Worm (Caenorhabditis elegans) whole organism, L1 larva: ENCODE data around the gene C50C3.19.

ENCODE experiments used
- aha-1 ChIP-seq: fragments of 150-350 bp; optimal IDR thresholded peaks from 2 replicates; lab custom pipeline; 2014; ENCODE audit warnings: missing biosample characterization, missing genetic modification characterization
- alr-1 ChIP-seq: fragments of 200-800 bp; sonication (Bioruptor generic); optimal IDR thresholded peaks from 2 replicates; lab custom pipeline; 2018; ENCODE audit warnings: borderline replicate concordance, mild to moderate bottlenecking, missing genetic modification characterization, missing compliant biosample characterization
- aly-2 ChIP-seq: fragments of 150-350 bp; optimal IDR thresholded peaks from 2 replicates; lab custom pipeline; 2014; ENCODE audit warnings: missing biosample characterization, missing genetic modification characterization
- ama-1 ChIP-seq: fragments of 150-350 bp; optimal IDR thresholded peaks from 2 replicates; lab custom pipeline; 2014
- efl-1 ChIP-seq, 4 experiments: fragments of 150-350 bp; optimal IDR thresholded peaks in 3 of 4; peaks in 1 of 4; 1 replicate in 1 of 4; 2 replicates in 3 of 4; lab custom pipeline; 2014; ENCODE audit warnings: missing biosample characterization in 2 of 4, missing genetic modification characterization in 2 of 4, missing genetic modification reagents in 2 of 4
- efl-3 ChIP-seq: fragments of 200-800 bp; sonication (Bioruptor generic); optimal IDR thresholded peaks from 2 replicates; lab custom pipeline; 2018; ENCODE audit warnings: mild to moderate bottlenecking, missing genetic modification characterization, missing compliant biosample characterization
- egl-27 ChIP-seq, 2 experiments: fragments of 150-350 bp in 1 of 2; sonication (generic microtip); optimal IDR thresholded peaks; 3 replicates each; lab custom pipeline; 2017 to 2018; ENCODE audit warnings: missing biosample characterization in 2 of 2, missing genetic modification characterization in 2 of 2, missing genetic modification reagents in 2 of 2
- elt-3 ChIP-seq, 6 experiments: fragments of 150-350 bp in 1 of 6; sonication (generic microtip); optimal IDR thresholded peaks; 2 replicates each; lab custom pipeline; 2017 to 2018; ENCODE audit warnings: missing biosample characterization in 6 of 6, missing genetic modification characterization in 6 of 6, inconsistent platforms in 1 of 6
- fkh-10 ChIP-seq: sonication (generic microtip); optimal IDR thresholded peaks from 2 replicates; lab custom pipeline; 2017; ENCODE audit warnings: missing biosample characterization, missing genetic modification reagents, missing genetic modification characterization
- fkh-4 ChIP-seq: sonication (generic microtip); optimal IDR thresholded peaks from 2 replicates; lab custom pipeline; 2016; ENCODE audit warnings: missing compliant biosample characterization, missing genetic modification characterization, borderline replicate concordance
- hlh-17 ChIP-seq: fragments of 200-800 bp; sonication (Bioruptor generic); optimal IDR thresholded peaks from 2 replicates; lab custom pipeline; 2018; ENCODE audit warnings: missing genetic modification characterization, mild to moderate bottlenecking, missing compliant biosample characterization, moderate library complexity, borderline replicate concordance
- hpl-2 ChIP-seq: fragments of 150-350 bp; optimal IDR thresholded peaks from 2 replicates; lab custom pipeline; 2014; ENCODE audit warnings: missing biosample characterization, missing genetic modification reagents, missing genetic modification characterization
- isw-1 ChIP-seq: fragments of 200-800 bp; sonication (Bioruptor generic); IDR thresholded peaks from 2 replicates; pipeline ENCODE4 v1.3.6; 2022; ENCODE audit warnings: missing genetic modification characterization, missing compliant biosample characterization
- lin-13 ChIP-seq: fragments of 150-350 bp; optimal IDR thresholded peaks from 2 replicates; lab custom pipeline; 2014; ENCODE audit warnings: missing biosample characterization, missing genetic modification reagents, missing genetic modification characterization
- lin-14 ChIP-seq: fragments of 200-800 bp; sonication (Bioruptor generic); optimal IDR thresholded peaks from 2 replicates; lab custom pipeline; 2018; ENCODE audit warnings: mild to moderate bottlenecking, missing genetic modification characterization, moderate library complexity, missing compliant biosample characterization
- lin-39 ChIP-seq: fragments of 150-350 bp; optimal IDR thresholded peaks from 2 replicates; lab custom pipeline; 2014; ENCODE audit warnings: missing biosample characterization, missing genetic modification reagents, missing genetic modification characterization
- lsy-2 ChIP-seq, 2 experiments: fragments of 150-350 bp; optimal IDR thresholded peaks; 2 replicates each; lab custom pipeline; 2014; ENCODE audit warnings: missing biosample characterization in 2 of 2, missing genetic modification characterization in 2 of 2
- mab-9 ChIP-seq: fragments of 200-800 bp; sonication (Bioruptor generic); IDR thresholded peaks from 2 replicates; pipeline ENCODE4 v1.3.6; 2022; ENCODE audit warnings: missing genetic modification reagents, missing genetic modification characterization, missing compliant biosample characterization
- mdl-1 ChIP-seq, 2 experiments: fragments of 150-350 bp; optimal IDR thresholded peaks; 2 replicates each; lab custom pipeline; 2014 to 2017; ENCODE audit warnings: missing biosample characterization in 2 of 2, missing genetic modification characterization in 2 of 2, inconsistent platforms in 1 of 2
- nhr-11 ChIP-seq: fragments of 150-350 bp; optimal IDR thresholded peaks from 2 replicates; lab custom pipeline; 2014; ENCODE audit warnings: missing biosample characterization, missing genetic modification characterization
- nhr-19 ChIP-seq: fragments of 200-800 bp; sonication (Bioruptor generic); conservative IDR thresholded peaks from 2 replicates; pipeline ENCODE4 v1.3.6; 2022; ENCODE audit warnings: missing genetic modification characterization, missing compliant biosample characterization
- nhr-47 ChIP-seq: sonication (generic microtip); optimal IDR thresholded peaks from 2 replicates; lab custom pipeline; 2016; ENCODE audit warnings: mild to moderate bottlenecking, missing genetic modification characterization, moderate library complexity, missing compliant biosample characterization
- nhr-71 ChIP-seq: sonication (generic microtip); optimal IDR thresholded peaks from 2 replicates; lab custom pipeline; 2016; ENCODE audit warnings: mild to moderate bottlenecking, missing genetic modification characterization, moderate library complexity, missing compliant biosample characterization
- nhr-90 ChIP-seq: sonication (generic microtip); optimal IDR thresholded peaks from 2 replicates; lab custom pipeline; 2016; ENCODE audit warnings: mild to moderate bottlenecking, missing genetic modification characterization, missing compliant biosample characterization; ENCODE audit not compliant: poor library complexity
- pax-3 ChIP-seq: fragments of 200-800 bp; sonication (Bioruptor generic); optimal IDR thresholded peaks from 2 replicates; lab custom pipeline; 2018; ENCODE audit warnings: mild to moderate bottlenecking, missing genetic modification characterization, moderate library complexity, missing compliant biosample characterization
- rnt-1 ChIP-seq: sonication (generic microtip); optimal IDR thresholded peaks from 2 replicates; lab custom pipeline; 2016; ENCODE audit warnings: mild to moderate bottlenecking, missing genetic modification characterization, moderate library complexity, missing compliant biosample characterization
- sptf-1 ChIP-seq: fragments of 150-350 bp; optimal IDR thresholded peaks from 2 replicates; lab custom pipeline; 2014; ENCODE audit warnings: missing biosample characterization, missing genetic modification characterization
- unc-30 ChIP-seq: sonication (generic microtip); optimal IDR thresholded peaks from 2 replicates; lab custom pipeline; 2017; ENCODE audit warnings: missing biosample characterization, missing genetic modification characterization
- unc-98 ChIP-seq: fragments of 200-800 bp; sonication (Bioruptor generic); IDR thresholded peaks from 2 replicates; pipeline ENCODE4 v1.3.6; 2022; ENCODE audit warnings: missing genetic modification characterization, missing compliant biosample characterization
- ztf-11 ChIP-seq, 2 experiments: sonication (generic microtip); optimal IDR thresholded peaks; 2 replicates each; lab custom pipeline; 2016 to 2017; ENCODE audit warnings: missing genetic modification characterization in 2 of 2, missing biosample characterization in 1 of 2, missing compliant biosample characterization in 1 of 2
- ztf-4 ChIP-seq: fragments of 150-350 bp; optimal IDR thresholded peaks from 2 replicates; lab custom pipeline; 2014; ENCODE audit warnings: missing biosample characterization, missing genetic modification characterization

Gene C50C3.19

DNA sequence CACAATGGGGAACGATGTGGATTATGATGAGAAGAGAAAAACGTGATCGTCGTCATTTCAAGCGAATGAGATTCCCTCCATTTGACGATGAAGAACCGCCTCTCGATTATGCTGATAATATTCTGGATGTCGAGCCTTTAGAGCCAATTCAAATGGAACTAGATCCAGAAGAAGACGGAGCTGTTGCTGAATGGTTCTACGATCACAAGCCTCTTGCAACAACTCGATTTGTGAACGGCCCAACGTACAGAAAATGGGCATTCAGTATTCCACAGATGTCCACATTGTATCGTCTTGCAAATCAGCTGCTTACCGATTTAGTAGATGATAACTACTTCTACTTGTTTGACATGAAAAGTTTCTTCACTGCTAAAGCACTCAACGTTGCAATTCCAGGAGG is 25.8 kb upstream of the C50C3.19 start:
- no peak for TF ChIP-seq ama-1 (lab: Kevin White, UChicago)
- TF ChIP-seq rnt-1 (tag; lab: Kevin White, UChicago): no peak
- TF ChIP-seq efl-1 (optimal IDR thresholded peaks at IDR 0.05; lab: Kevin White, UChicago): no peak
- TF ChIP-seq efl-1 (GFP tag; optimal IDR thresholded peaks at IDR 0.05 in 1 of 2; lab: Kevin White, UChicago): peak in 1 of 2 experiments; percentile 41
- TF ChIP-seq lin-39 (tag; lab: Kevin White, UChicago): no peak
- peak; percentile 71 for TF ChIP-seq alr-1 (tag; lab: Kevin White, UChicago)
- no peak for TF ChIP-seq pax-3 (tag; lab: Kevin White, UChicago)

- TF ChIP-seq isw-1 (GFP tag; lab: Robert Waterston, UW): no peak
- TF ChIP-seq nhr-71 (tag; lab: Kevin White, UChicago): peak; percentile 16
- TF ChIP-seq egl-27 (tag; optimal IDR thresholded peaks at IDR 0.05; lab: Kevin White, UChicago): no peak
- TF ChIP-seq ztf-11 (tag; optimal IDR thresholded peaks at IDR 0.05; lab: Kevin White, UChicago): no peak
- peak; percentile 28 for TF ChIP-seq rnt-1 (tag; lab: Kevin White, UChicago)
- no peak for TF ChIP-seq fkh-4 (tag; lab: Kevin White, UChicago)
- TF ChIP-seq lsy-2 (tag; optimal IDR thresholded peaks at IDR 0.05; lab: Kevin White, UChicago): peak in 1 of 2 experiments; percentile 12
- peak; percentile 80 for TF ChIP-seq aly-2 (tag; lab: Kevin White, UChicago)
- peak; percentile 18 for TF ChIP-seq nhr-19
- no peak for TF ChIP-seq pax-3 (tag; lab: Kevin White, UChicago)
- TF ChIP-seq nhr-47: no peak
- no peak for TF ChIP-seq mab-9 (GFP tag; lab: Robert Waterston, UW)
Observed at ce11 chrIII:8172609-8173133, 17.9 kb upstream of the C50C3.19 start.

ce11 chrIII:8175263-8175662 is 15.3 kb upstream of the C50C3.19 start:
- no peak for TF ChIP-seq elt-3 (tag; optimal IDR thresholded peaks at IDR 0.05; lab: Kevin White, UChicago)
- no peak for TF ChIP-seq nhr-19
- TF ChIP-seq fkh-4 (tag; lab: Kevin White, UChicago): no peak
- TF ChIP-seq nhr-47: no peak
- TF ChIP-seq hpl-2 (GFP tag; lab: Kevin White, UChicago): no peak
- no peak for TF ChIP-seq aha-1 (tag; lab: Kevin White, UChicago)

DNA sequence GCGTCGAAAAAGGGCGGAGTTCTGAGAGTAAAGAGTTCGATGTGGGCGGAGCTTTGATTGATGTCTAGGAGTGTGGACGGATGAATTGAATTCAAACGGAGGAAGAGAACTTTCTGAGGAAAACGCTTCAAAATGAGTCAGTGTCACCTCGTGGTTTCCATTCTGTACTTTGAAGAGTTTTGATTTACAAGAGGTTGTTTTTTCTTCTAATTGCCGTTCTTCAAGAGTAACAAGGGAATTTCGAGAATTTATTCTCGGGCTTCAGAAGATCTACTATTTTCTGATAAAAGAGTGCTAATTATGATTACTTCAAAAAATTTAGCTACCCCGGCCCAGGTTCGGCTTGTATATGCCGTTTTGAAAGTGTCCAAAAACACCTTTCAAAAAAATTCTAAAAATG is 14.3 kb upstream of the C50C3.19 start, which contains the start of gene C50C3.12:
TSS of gene C50C3.12 (plus strand) at position 301 of the 400 bp plus-strand sequence.
- TF ChIP-seq unc-98 (GFP tag; lab: Robert Waterston, UW) (no peak), nhr-11 (tag; lab: Kevin White, UChicago) (no peak), lin-14 (peak; percentile 3), efl-1 (optimal IDR thresholded peaks at IDR 0.05; lab: Kevin White, UChicago) (no peak), efl-1 (GFP tag; optimal IDR thresholded peaks at IDR 0.05 in 1 of 2; lab: Kevin White, UChicago) (no peak), efl-3 (GFP tag; lab: Kevin White, UChicago) (no peak), lin-13 (GFP tag; lab: Kevin White, UChicago) (no peak), hlh-17 (GFP tag; lab: Kevin White, UChicago) (no peak)

DNA sequence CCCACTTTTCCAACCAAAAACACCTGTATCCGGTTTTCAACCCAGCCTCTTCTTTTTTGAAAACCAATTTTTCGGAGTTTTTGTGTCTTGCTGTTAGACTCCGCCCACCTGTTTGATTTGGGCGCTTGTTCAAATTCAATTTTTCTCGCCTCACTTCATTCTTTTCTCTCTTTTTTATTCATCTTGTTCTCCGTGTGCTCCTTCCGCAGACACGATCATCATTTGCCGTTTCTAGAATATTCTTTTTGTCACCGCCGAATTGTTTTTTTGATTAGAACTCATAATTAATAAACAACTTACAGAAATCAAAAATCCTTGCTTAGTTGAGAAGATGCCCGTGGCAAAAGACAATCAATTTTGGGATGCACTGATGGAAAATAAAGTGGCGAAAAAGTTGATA is 11.7 kb upstream of the C50C3.19 start, which contains the start of gene C50C3.5:
TSS of gene C50C3.5 (plus strand) at position 301 of the 400 bp plus-strand sequence.
- no peak for TF ChIP-seq unc-30 (tag; lab: Kevin White, UChicago)
- TF ChIP-seq lin-13 (GFP tag; lab: Kevin White, UChicago): no peak
- TF ChIP-seq nhr-47: no peak
- peak; percentile 37 for TF ChIP-seq lin-14
- peak; percentile 52 for TF ChIP-seq fkh-10
- TF ChIP-seq, all 84 proteins: peak for 2

- TF ChIP-seq ztf-4 (tag; lab: Kevin White, UChicago) (no peak), hpl-2 (GFP tag; lab: Kevin White, UChicago) (no peak), nhr-90 (tag; lab: Kevin White, UChicago) (no peak), sptf-1 (no peak), mdl-1 (tag; optimal IDR thresholded peaks at IDR 0.05; lab: Kevin White, UChicago) (no peak)
- TF ChIP-seq, all 84 proteins: peak for 0
Observed at ce11 chrIII:8181581-8181980, 9.0 kb upstream of the C50C3.19 start, which contains the start of gene spc-2. spc-2 (plus strand) TSS chrIII:8181881.
